Worm (Caenorhabditis elegans) whole organism, L2 larva: ENCODE data around the gene grwd-1.

Experiments used
- R02D3.7 ChIP-seq: fragments of 150-350 bp; optimal IDR thresholded peaks from 2 replicates; lab custom pipeline; 2014; ENCODE audit warnings: missing biosample characterization, missing genetic modification characterization
- ztf-11 ChIP-seq: sonication (generic microtip); optimal IDR thresholded peaks from 2 replicates; lab custom pipeline; 2017; ENCODE audit warnings: missing biosample characterization, missing genetic modification characterization

ce11 chrIII:5203310-5203709 lies 50.0 kb downstream of the grwd-1 start:
- no peak for TF ChIP-seq ztf-11 (tag; lab: Kevin White, UChicago)
- TF ChIP-seq R02D3.7 (tag; lab: Kevin White, UChicago) = no peak
